Worm (Caenorhabditis elegans) whole organism, late embryonic: ENCODE data around the gene F58F9.3.

Experiments used
- hlh-13 ChIP-seq: fragments of 200-800 bp; sonication (Bioruptor generic); optimal IDR thresholded peaks from 2 replicates; lab custom pipeline; 2018; ENCODE audit warnings: mild to moderate bottlenecking, missing genetic modification characterization, missing compliant biosample characterization
- nhr-11 ChIP-seq: fragments of 150-350 bp; optimal IDR thresholded peaks from 2 replicates; lab custom pipeline; 2014; ENCODE audit warnings: missing biosample characterization, missing genetic modification characterization
- nhr-232 ChIP-seq: sonication (generic microtip); optimal IDR thresholded peaks from 2 replicates; lab custom pipeline; 2016; ENCODE audit warnings: missing genetic modification characterization, missing compliant biosample characterization
- tbx-2 ChIP-seq: sonication (generic microtip); optimal IDR thresholded peaks from 2 replicates; lab custom pipeline; 2016; ENCODE audit warnings: missing genetic modification characterization, missing compliant biosample characterization

DNA sequence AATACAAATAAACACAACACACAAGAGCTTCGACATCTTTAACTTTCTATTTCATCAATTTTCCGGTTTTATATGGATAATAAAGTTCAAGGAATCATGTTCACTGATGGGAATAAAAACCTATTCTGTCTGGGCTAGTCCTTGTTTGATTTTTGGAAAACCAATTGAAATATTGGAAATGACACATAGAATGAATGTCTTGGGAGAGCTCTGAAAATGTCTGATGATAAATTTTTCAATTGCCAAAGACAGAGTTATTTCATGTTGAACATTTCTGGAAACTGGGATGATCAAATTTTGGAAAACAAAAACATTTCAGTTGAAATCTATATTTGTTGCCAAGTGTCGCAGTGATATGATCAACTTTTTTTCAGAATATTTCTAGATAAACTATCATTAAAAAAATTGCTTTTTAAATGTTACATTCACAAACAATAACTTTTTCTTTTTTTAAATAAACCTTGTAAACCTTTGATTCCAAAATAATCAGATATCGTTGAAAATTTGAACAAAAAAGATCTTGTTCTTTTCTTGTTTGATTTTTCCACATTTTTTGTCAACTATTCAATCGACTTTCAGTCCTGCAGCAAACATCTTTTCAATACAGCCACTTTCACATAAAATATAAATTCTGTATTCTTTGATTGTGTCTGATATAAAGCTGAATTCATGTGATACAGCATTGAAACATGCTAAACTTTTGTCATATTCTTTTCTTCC lies 4.6 kb downstream of the F58F9.3 start, which contains the start of the genes F58F9.6 and F58F9.8:
- TF ChIP-seq nhr-232 (tag; lab: Kevin White, UChicago) (no peak), tbx-2 (tag; lab: Kevin White, UChicago) (no peak), hlh-13 (GFP tag; lab: Kevin White, UChicago) (no peak), nhr-11 (tag; lab: Kevin White, UChicago) (no peak)
